Fruit fly (Drosophila melanogaster) whole organism, adult: Measurements from ENCODE around the gene Jhbp6.
A peak's percentile ranks its signal among the peaks of the same experiment; 100 is the strongest.
"Not testable (repeated sequence)": the region's sequence is repeated elsewhere in the genome, so short reads cannot be mapped to it uniquely, and the experiment has no call there.

Experiments used
- CG11617 ChIP-seq: fragments of 200-800 bp; sonication (Bioruptor generic); optimal IDR thresholded peaks from 2 replicates; lab custom pipeline; 2017; ENCODE audit warnings: mild to moderate bottlenecking, missing biosample characterization, missing genetic modification reagents, missing genetic modification characterization
- CG12768 ChIP-seq: fragments of 200-800 bp; sonication (Bioruptor generic); optimal IDR thresholded peaks from 2 replicates; lab custom pipeline; 2017; ENCODE audit warnings: missing biosample characterization, missing genetic modification characterization, mild to moderate bottlenecking, moderate library complexity, missing genetic modification reagents
- CG14711 ChIP-seq: fragments of 200-800 bp; sonication (Bioruptor generic); optimal IDR thresholded peaks from 2 replicates; lab custom pipeline; 2018; ENCODE audit warnings: missing biosample characterization, mild to moderate bottlenecking, missing genetic modification characterization, moderate library complexity
- CG1620 ChIP-seq: fragments of 200-800 bp; sonication (Bioruptor generic); optimal IDR thresholded peaks from 2 replicates; lab custom pipeline; 2016; ENCODE audit warnings: missing biosample characterization, missing genetic modification characterization
- CG33017 ChIP-seq: fragments of 200-800 bp; sonication (Bioruptor generic); optimal IDR thresholded peaks from 2 replicates; lab custom pipeline; 2018; ENCODE audit warnings: missing biosample characterization, mild to moderate bottlenecking, missing genetic modification characterization, moderate library complexity
- CG5204 ChIP-seq: fragments of 200-800 bp; sonication (Bioruptor generic); optimal IDR thresholded peaks from 2 replicates; lab custom pipeline; 2016; ENCODE audit warnings: missing biosample characterization, missing genetic modification characterization
- CG7045 ChIP-seq: fragments of 200-800 bp; sonication (Bioruptor generic); optimal IDR thresholded peaks from 2 replicates; lab custom pipeline; 2017; ENCODE audit warnings: missing biosample characterization, mild to moderate bottlenecking, missing genetic modification characterization
- CG7101 ChIP-seq: fragments of 200-800 bp; sonication (Bioruptor generic); optimal IDR thresholded peaks from 2 replicates; lab custom pipeline; 2018; ENCODE audit warnings: missing biosample characterization, mild to moderate bottlenecking, missing genetic modification characterization, moderate library complexity
- Clk ChIP-seq: fragments of 200-800 bp; sonication (Bioruptor generic); optimal IDR thresholded peaks from 2 replicates; lab custom pipeline; 2017; ENCODE audit warnings: missing biosample characterization, missing genetic modification characterization
- Crg-1 ChIP-seq: fragments of 200-800 bp; sonication (Bioruptor generic); optimal IDR thresholded peaks from 2 replicates; lab custom pipeline; 2016; ENCODE audit warnings: missing biosample characterization, missing genetic modification characterization
- Hr96 ChIP-seq: fragments of 200-800 bp; sonication (Bioruptor generic); optimal IDR thresholded peaks from 2 replicates; lab custom pipeline; 2016; ENCODE audit warnings: missing biosample characterization, missing genetic modification characterization
- Mnt ChIP-seq: fragments of 200-800 bp; sonication (Bioruptor generic); optimal IDR thresholded peaks from 2 replicates; lab custom pipeline; 2016; ENCODE audit warnings: missing biosample characterization, mild to moderate bottlenecking, missing genetic modification characterization
- bab1 ChIP-seq: fragments of 200-800 bp; sonication (Bioruptor generic); optimal IDR thresholded peaks from 3 replicates; lab custom pipeline; 2019; ENCODE audit warnings: missing biosample characterization, mild to moderate bottlenecking, missing genetic modification characterization, moderate library complexity
- cic ChIP-seq: fragments of 200-800 bp; sonication (Bioruptor generic); optimal IDR thresholded peaks from 2 replicates; lab custom pipeline; 2017; ENCODE audit warnings: missing biosample characterization, mild to moderate bottlenecking, missing genetic modification characterization, moderate library complexity
- cnc ChIP-seq, 2 experiments: fragments of >200 bp; optimal IDR thresholded peaks; 2 replicates each; lab custom pipeline; 2017
- kay ChIP-seq: fragments of 200-800 bp; sonication (Bioruptor generic); peaks from one replicate; lab custom pipeline; 2016; ENCODE audit warnings: missing biosample characterization, missing genetic modification characterization, borderline replicate concordance
- ovo ChIP-seq: fragments of 200-800 bp; sonication (Bioruptor generic); optimal IDR thresholded peaks from 2 replicates; lab custom pipeline; 2016; ENCODE audit warnings: missing biosample characterization, missing genetic modification characterization
- pad ChIP-seq: fragments of 200-800 bp; sonication (Bioruptor generic); optimal IDR thresholded peaks from 3 replicates; lab custom pipeline; 2017; ENCODE audit warnings: missing biosample characterization, missing genetic modification characterization, mild to moderate bottlenecking, moderate library complexity, missing genetic modification reagents
- tj ChIP-seq: fragments of 200-800 bp; sonication (Bioruptor generic); optimal IDR thresholded peaks from 3 replicates; lab custom pipeline; 2017; ENCODE audit warnings: missing biosample characterization, mild to moderate bottlenecking, missing genetic modification characterization, moderate library complexity
- toe ChIP-seq: fragments of 200-800 bp; sonication (Bioruptor generic); optimal IDR thresholded peaks from 2 replicates; lab custom pipeline; 2016; ENCODE audit warnings: missing biosample characterization, missing genetic modification characterization

The Jhbp6 gene

DNA sequence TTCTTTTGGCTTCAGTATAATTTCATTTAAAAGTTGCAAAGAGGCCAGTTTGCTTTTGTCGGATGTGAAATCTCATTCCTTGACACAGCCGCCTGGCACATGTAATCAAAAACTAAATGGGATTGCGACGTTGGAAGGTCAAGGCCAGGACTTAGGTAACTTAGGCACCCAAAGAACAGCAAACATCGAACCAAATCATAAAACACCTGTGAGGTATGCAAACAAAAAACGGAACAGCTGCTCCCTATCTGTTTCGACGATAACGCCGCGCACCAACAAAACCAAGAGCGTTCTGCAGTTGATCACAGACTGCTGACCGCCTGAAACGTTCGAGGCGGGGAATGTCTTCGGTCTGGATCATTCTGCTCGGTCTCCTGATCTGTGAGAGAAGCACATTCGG is 29.4 kb downstream of the Jhbp6 start, which contains the start of gene CG45116:
CG45116 (plus strand) TSS at position 301 of the 400 bp plus-strand sequence.
- TF ChIP-seq CG7101 (tag; lab: Kevin White, UChicago) (no peak), CG12768 (no peak), kay (no peak), CG33017 (tag; lab: Kevin White, UChicago) (no peak), toe (GFP tag; lab: Kevin White, UChicago) (no peak), bab1 (GFP tag; lab: Kevin White, UChicago) (no peak), CG7045 (GFP tag; lab: Kevin White, UChicago) (no peak), cnc (optimal IDR thresholded peaks at IDR 0.05; lab: Kevin White, UChicago) (no peak), CG1620 (GFP tag; lab: Kevin White, UChicago) (no peak), CG5204 (GFP tag; lab: Kevin White, UChicago) (no peak), Hr96 (GFP tag; lab: Kevin White, UChicago) (no peak)

DNA sequence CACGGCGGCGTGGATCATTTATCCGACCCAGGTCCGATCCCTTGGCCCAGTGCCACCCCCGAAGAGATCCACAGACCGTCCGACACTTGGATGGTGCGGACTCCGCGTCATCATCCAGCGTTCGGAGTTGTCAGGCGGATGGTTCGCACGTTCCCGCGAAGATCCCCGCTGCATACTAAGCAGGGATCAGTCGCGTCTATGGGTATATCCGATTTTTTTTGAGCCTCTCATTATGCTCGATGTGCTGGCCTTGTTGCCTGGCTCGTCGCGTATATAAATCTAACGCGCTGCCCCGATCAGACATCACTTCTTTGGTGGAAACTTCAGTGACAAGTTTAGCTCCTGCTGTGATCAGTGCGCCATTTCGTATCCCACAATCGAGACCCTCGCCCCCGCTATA is 42.1 kb downstream of the Jhbp6 start, which contains the start of gene CG11370:
CG11370 (plus strand) TSS at position 301 of the 400 bp plus-strand sequence.
- no peak for TF ChIP-seq toe (GFP tag; lab: Kevin White, UChicago)
- no peak for TF ChIP-seq CG1620 (GFP tag; lab: Kevin White, UChicago)
- TF ChIP-seq kay = no peak
- no peak for TF ChIP-seq cic (GFP tag; lab: Kevin White, UChicago)
- no peak for TF ChIP-seq Clk (GFP tag; lab: Kevin White, UChicago)
- TF ChIP-seq Hr96 (GFP tag; lab: Kevin White, UChicago) = no peak
- TF ChIP-seq CG11617 = no peak
- TF ChIP-seq Crg-1 (GFP tag; lab: Kevin White, UChicago) = no peak
- TF ChIP-seq CG5204 (GFP tag; lab: Kevin White, UChicago) = no peak
- no peak for TF ChIP-seq tj (GFP tag; lab: Kevin White, UChicago)
- no peak for TF ChIP-seq CG7045 (GFP tag; lab: Kevin White, UChicago)
- TF ChIP-seq CG14711 (tag; lab: Kevin White, UChicago) = no peak
- TF ChIP-seq bab1 (GFP tag; lab: Kevin White, UChicago) = no peak
- no peak for TF ChIP-seq pad (GFP tag; lab: Kevin White, UChicago)
- no peak for TF ChIP-seq CG7101 (tag; lab: Kevin White, UChicago)
- TF ChIP-seq CG33017 (tag; lab: Kevin White, UChicago) = no peak
- no peak for TF ChIP-seq Mnt (GFP tag; lab: Kevin White, UChicago)
- no peak for TF ChIP-seq cnc (optimal IDR thresholded peaks at IDR 0.05; lab: Kevin White, UChicago)
- TF ChIP-seq ovo (GFP tag; lab: Kevin White, UChicago) = no peak

DNA sequence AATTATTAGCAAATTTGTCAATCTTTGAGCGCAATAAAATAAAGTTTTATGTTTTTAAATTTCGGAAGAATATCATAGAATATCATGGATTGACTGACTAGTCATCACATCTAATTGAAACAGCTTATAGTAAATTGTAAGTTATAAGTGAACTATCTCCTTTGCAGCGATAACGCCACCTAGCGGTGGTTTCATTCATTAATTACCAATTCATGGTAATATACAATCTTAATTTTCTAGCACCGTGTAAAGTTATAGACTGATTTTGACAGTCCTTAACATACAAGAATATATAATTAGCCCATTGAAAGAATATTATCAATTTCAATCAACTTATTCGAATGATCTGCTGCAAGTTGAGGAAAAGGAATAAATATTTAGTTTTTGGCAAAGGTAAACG is 43.8 kb downstream of the Jhbp6 start:
- no peak for TF ChIP-seq CG11617
- TF ChIP-seq CG14711 (tag; lab: Kevin White, UChicago) = no peak
- TF ChIP-seq CG33017 (tag; lab: Kevin White, UChicago) = no peak
- TF ChIP-seq Crg-1 (GFP tag; lab: Kevin White, UChicago) = no peak
- TF ChIP-seq CG12768 = no peak
- TF ChIP-seq tj (GFP tag; lab: Kevin White, UChicago) = no peak
- TF ChIP-seq CG1620 (GFP tag; lab: Kevin White, UChicago) = no peak
- no peak for TF ChIP-seq cic (GFP tag; lab: Kevin White, UChicago)
- TF ChIP-seq CG7045 (GFP tag; lab: Kevin White, UChicago) = no peak
- TF ChIP-seq cnc (optimal IDR thresholded peaks at IDR 0.05; lab: Kevin White, UChicago) = no peak
- TF ChIP-seq toe (GFP tag; lab: Kevin White, UChicago) = no peak
- TF ChIP-seq kay = no peak
- no peak for TF ChIP-seq Clk (GFP tag; lab: Kevin White, UChicago)
- no peak for TF ChIP-seq CG7101 (tag; lab: Kevin White, UChicago)
- TF ChIP-seq CG5204 (GFP tag; lab: Kevin White, UChicago) = no peak

DNA sequence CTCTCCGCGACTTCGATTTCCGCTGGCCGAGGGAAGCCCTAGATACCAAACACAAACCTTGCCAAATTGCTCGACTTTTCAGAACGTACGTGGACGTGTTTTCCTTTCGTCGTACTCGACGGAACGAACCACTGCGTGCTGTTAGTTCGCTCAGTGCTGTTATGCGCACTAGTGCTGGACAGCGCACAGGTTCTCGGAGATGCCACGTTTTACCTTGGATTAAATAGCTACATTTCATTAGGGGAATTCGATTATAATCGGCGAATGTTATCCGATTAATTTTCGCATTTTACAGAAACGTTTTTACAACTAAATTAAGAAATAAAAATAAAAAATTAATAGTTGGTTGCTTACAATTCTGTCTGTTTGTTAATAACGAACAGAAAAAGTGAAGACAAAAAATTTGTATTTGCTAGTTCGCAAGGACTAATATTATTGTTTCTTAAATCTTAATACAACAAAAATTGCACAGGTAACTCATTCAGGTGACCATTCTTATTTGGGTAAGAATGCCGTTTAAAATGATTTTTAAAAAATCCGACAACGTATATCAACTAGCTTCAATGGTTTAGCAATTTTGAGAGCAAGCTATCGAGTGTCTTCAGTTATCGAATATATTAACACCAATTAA is 47.5 kb downstream of the Jhbp6 start, which contains the start of the genes ArfGAP3 and CG32452:
ArfGAP3 (minus strand) TSS at position 441 of the 631 bp plus-strand sequence.
CG32452 (plus strand) TSS at position 592 of the 631 bp plus-strand sequence.
- TF ChIP-seq ovo (GFP tag; lab: Kevin White, UChicago) (peak; percentile 48), CG11617 (peak; percentile 69), CG12768 (peak; percentile 59), Clk (GFP tag; lab: Kevin White, UChicago) (peak; percentile 12), CG7045 (GFP tag; lab: Kevin White, UChicago) (peak; percentile 68), Crg-1 (GFP tag; lab: Kevin White, UChicago) (peak; percentile 57), pad (GFP tag; lab: Kevin White, UChicago) (peak; percentile 48), Hr96 (GFP tag; lab: Kevin White, UChicago) (peak; percentile 46), CG5204 (GFP tag; lab: Kevin White, UChicago) (peak; percentile 79), toe (GFP tag; lab: Kevin White, UChicago) (peak; percentile 85), Mnt (GFP tag; lab: Kevin White, UChicago) (peak; percentile 49), cnc (optimal IDR thresholded peaks at IDR 0.05; lab: Kevin White, UChicago) (no peak), CG7101 (tag; lab: Kevin White, UChicago) (peak; percentile 62), kay (no peak), CG33017 (tag; lab: Kevin White, UChicago) (peak; percentile 15), CG14711 (tag; lab: Kevin White, UChicago) (peak; percentile 66), bab1 (GFP tag; lab: Kevin White, UChicago) (peak; percentile 78), CG1620 (GFP tag; lab: Kevin White, UChicago) (peak; percentile 83), tj (GFP tag; lab: Kevin White, UChicago) (peak; percentile 25), cic (GFP tag; lab: Kevin White, UChicago) (peak; percentile 23)

DNA sequence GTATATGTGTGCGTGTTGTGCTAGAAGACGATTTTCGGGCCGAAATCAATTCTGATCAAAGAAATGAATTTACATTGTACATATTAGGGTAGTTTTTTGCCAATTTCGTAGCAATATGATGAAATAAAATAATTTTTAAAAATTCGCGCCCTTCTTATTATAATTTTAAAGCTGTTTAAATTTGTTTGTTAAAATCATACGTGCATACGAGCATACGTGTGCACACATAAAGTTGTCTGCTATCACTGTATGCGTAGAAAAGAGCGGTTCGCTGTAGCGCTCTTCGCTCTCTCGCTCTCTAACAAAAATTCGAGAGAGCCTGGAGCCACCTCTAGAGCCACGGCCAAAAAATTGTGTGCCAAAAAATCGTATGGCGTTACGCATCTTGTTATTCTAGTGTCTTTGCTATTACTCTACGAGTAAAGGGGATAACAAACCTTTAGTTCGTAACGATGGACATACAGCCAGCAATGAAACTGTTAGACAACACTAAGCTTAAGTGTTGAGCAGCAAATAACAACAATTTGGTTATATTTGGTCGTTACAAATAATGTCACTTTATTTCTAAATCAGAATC is 51.0 kb downstream of the Jhbp6 start, which contains the start of gene mael:
mael (plus strand) TSS at position 510 of the 577 bp plus-strand sequence.
- TF ChIP-seq Clk, pad, tj (GFP tag; lab: Kevin White, UChicago): not testable (repeated sequence)
